Fruit fly (Drosophila melanogaster) S2 (cell line): ENCODE results near the gene Osi5.

Experiments
- CG8478 ChIP-seq: fragments of >200 bp; optimal IDR thresholded peaks from 2 replicates; lab custom pipeline; 2018
- CTCF ChIP-seq, 2 experiments: fragments of >200 bp; optimal IDR thresholded peaks; 2 replicates each; lab custom pipeline; 2018

- no peak for TF ChIP-seq CG8478 (lab: Kevin White, UChicago)
- TF ChIP-seq CTCF (optimal IDR thresholded peaks at IDR 0.05; lab: Kevin White, UChicago) = no peak
Measured at dm6 chr3R:6234189-6234758, 7.0 kb downstream of the Osi5 start, which contains the start of gene Osi6.
